Worm (Caenorhabditis elegans) whole organism, L2 larva: Measurements from ENCODE around the gene F33E11.3.

ENCODE experiments used
- ama-1 ChIP-seq: fragments of 150-350 bp; optimal IDR thresholded peaks from 2 replicates; lab custom pipeline; 2018; ENCODE audit warnings: inconsistent platforms
- elt-3 ChIP-seq: sonication (generic microtip); optimal IDR thresholded peaks from 2 replicates; lab custom pipeline; 2017; ENCODE audit warnings: missing biosample characterization, missing genetic modification characterization
- lin-11 ChIP-seq: fragments of 150-350 bp; sonication (generic microtip); optimal IDR thresholded peaks from 2 replicates; lab custom pipeline; 2014; ENCODE audit warnings: missing biosample characterization, missing genetic modification characterization, inconsistent platforms, mixed read lengths
- nhr-10 ChIP-seq: sonication (generic microtip); optimal IDR thresholded peaks from 2 replicates; lab custom pipeline; 2017; ENCODE audit warnings: missing biosample characterization, missing genetic modification characterization
- nhr-77 ChIP-seq: fragments of 150-350 bp; optimal IDR thresholded peaks from 2 replicates; lab custom pipeline; 2014; ENCODE audit warnings: missing biosample characterization, missing genetic modification characterization
- sma-9 ChIP-seq, 2 experiments: fragments of 150-350 bp in 1 of 2; sonication (generic microtip) in 1 of 2; optimal IDR thresholded peaks; 2 replicates each; lab custom pipeline; 2014 to 2016; ENCODE audit warnings: missing genetic modification characterization in 2 of 2, mild to moderate bottlenecking in 1 of 2, missing biosample characterization in 1 of 2, missing compliant biosample characterization in 1 of 2, missing genetic modification reagents in 1 of 2, moderate library complexity in 1 of 2
- snpc-4 ChIP-seq: fragments of 150-350 bp; optimal IDR thresholded peaks from 2 replicates; lab custom pipeline; 2014; ENCODE audit warnings: missing biosample characterization, missing genetic modification characterization
- unc-55 ChIP-seq: fragments of 150-350 bp; sonication (generic microtip); optimal IDR thresholded peaks from 3 replicates; lab custom pipeline; 2014; ENCODE audit warnings: missing biosample characterization, missing genetic modification reagents, missing genetic modification characterization
- ztf-4 ChIP-seq: fragments of 150-350 bp; optimal IDR thresholded peaks from 2 replicates; lab custom pipeline; 2014; ENCODE audit warnings: missing biosample characterization, missing genetic modification characterization

ce11 chrV:268007-268406 lies 36.5 kb downstream of the F33E11.3 start, which contains the start of gene lgc-26:
- TF ChIP-seq lin-11 (tag; lab: Kevin White, UChicago) (no peak), nhr-77 (tag; lab: Kevin White, UChicago) (no peak), unc-55 (GFP tag; lab: Kevin White, UChicago) (no peak), ama-1 (lab: Kevin White, UChicago) (no peak), ztf-4 (no peak), elt-3 (tag; lab: Kevin White, UChicago) (no peak), nhr-10 (tag; lab: Kevin White, UChicago) (no peak), snpc-4 (tag; lab: Kevin White, UChicago) (no peak), sma-9 (GFP tag; optimal IDR thresholded peaks at IDR 0.05; lab: Kevin White, UChicago) (no peak), sma-9 (tag; optimal IDR thresholded peaks at IDR 0.05; lab: Kevin White, UChicago) (no peak)
